Worm (Caenorhabditis elegans): ENCODE data around the gene sra-6.

sra-6 gene

DNA sequence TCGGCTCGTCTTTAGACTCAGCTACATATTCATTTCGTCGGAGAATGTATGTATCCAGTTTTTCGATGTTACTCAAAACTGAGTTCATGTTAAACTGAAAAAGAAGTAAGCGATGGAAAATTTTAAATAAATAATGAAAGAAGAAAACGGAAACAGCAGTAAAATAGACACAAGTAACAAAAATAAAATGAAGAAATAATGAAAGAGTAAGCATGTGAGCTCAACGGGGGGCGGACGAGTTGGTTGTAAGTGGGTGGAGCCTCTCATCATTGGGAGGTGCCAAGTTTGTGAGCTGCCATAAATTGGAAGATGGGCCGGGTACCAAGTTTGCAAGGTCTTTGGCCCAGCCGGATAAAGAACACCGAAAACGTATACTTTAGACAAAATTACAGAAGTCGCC, 32.8 kb upstream of the sra-6 start, which contains the start of gene wee-1.1:
Gene wee-1.1, minus strand, starts transcription at position 101 of the 400 bp plus-strand sequence.
- TF ChIP-seq ama-1 (optimal IDR thresholded peaks at IDR 0.05), result no peak
- no peak for TF ChIP-seq nhr-237 (tag; optimal IDR thresholded peaks at IDR 0.05)
- no peak for TF ChIP-seq blmp-1 (tag; optimal IDR thresholded peaks at IDR 0.05; ENCODE audit: insufficient read depth)
- TF ChIP-seq elt-1 (tag; optimal IDR thresholded peaks at IDR 0.05), result no peak
- TF ChIP-seq sma-3 (GFP tag; optimal IDR thresholded peaks at IDR 0.05), result no peak
- no peak for TF ChIP-seq nhr-23 (tag; optimal IDR thresholded peaks at IDR 0.05)
- no peak for TF ChIP-seq egl-27 (tag; optimal IDR thresholded peaks at IDR 0.05)
- no peak for TF ChIP-seq crh-2 (tag; optimal IDR thresholded peaks at IDR 0.05)
- no peak for TF ChIP-seq nhr-10 (tag; optimal IDR thresholded peaks at IDR 0.05)

DNA sequence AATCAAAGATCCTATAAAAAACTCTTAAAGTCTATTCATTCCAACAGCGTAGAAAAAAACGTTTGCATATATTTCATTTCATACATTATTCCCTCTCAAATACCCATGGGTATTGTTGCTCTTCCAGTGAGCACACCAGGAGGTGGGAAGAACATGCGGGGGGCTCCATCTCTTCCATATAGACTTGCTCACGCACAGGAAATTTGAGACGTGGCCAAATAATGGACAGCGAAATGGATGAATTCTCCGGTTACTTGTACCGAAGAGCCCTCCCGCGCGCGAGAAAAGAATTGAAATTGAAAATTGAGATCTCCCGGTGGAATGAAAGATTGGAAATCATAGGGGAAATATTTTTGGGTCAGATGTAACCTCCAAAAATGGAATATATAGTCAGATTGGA, 27.0 kb upstream of the sra-6 start:
- TF ChIP-seq mab-5 (tag; optimal IDR thresholded peaks at IDR 0.05), result no peak
- peak; percentile 6 for TF ChIP-seq F13H6.1 (tag; optimal IDR thresholded peaks at IDR 0.05)

DNA sequence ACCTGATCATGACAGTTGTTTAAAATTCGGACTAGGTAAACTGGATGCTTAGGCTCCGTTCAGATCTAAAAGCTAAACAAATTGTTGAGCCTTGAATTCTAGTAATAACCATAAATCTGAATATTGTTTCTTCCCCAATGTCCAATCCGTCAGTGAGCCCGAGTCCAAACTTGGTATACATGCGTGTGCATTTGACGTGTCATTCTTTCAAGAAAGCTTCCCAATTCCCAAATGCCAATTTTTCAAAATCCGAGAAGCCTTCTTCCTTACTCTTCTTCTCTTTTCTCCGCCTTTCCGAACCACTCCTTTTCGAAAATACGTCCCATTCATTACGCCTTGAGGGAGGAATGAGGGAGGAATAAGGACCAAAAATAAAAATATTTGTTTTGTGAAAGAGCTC, 26.1 kb upstream of the sra-6 start:
- TF ChIP-seq crh-2 (tag; optimal IDR thresholded peaks at IDR 0.05) (peak; percentile 14), lin-13 (GFP tag; optimal IDR thresholded peaks at IDR 0.05) (no peak), nhr-21 (tag; optimal IDR thresholded peaks at IDR 0.05) (no peak), elt-3 (tag; optimal IDR thresholded peaks at IDR 0.05) (no peak), aly-2 (tag; optimal IDR thresholded peaks at IDR 0.05) (no peak), ama-1 (optimal IDR thresholded peaks at IDR 0.05) (no peak), unc-39 (tag; optimal IDR thresholded peaks at IDR 0.05) (no peak), dmd-4 (tag; optimal IDR thresholded peaks at IDR 0.05) (no peak), ceh-82 (tag; optimal IDR thresholded peaks at IDR 0.05) (no peak), mab-5 (tag; optimal IDR thresholded peaks at IDR 0.05) (peak; percentile 74), nhr-12 (tag; optimal IDR thresholded peaks at IDR 0.05) (no peak), blmp-1 (tag; optimal IDR thresholded peaks at IDR 0.05; ENCODE audit: insufficient read depth) (no peak)

DNA sequence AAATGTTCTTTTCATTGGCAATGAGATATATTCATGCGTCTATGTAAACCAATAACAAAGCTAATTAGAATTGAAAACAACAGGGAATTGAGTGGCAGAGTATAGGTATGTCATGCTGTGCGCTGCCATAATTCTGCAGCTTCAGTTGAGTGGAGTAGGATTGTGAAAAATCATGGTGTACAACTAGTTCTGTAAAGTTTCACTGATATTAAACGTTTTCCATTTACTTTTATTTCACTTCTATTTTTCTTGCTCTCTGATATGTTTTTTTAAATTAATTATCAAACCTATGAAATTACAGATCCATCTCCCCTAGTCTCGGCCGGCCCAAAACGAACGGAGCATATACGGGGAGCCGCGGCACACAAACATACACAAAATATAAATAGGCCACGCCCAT, 25.1 kb upstream of the sra-6 start, which contains the start of gene exc-7:
Gene exc-7, plus strand, starts transcription at position 301 of the 400 bp plus-strand sequence.
- TF ChIP-seq mdl-1 (tag; optimal IDR thresholded peaks at IDR 0.05), result no peak
- TF ChIP-seq nhr-12 (tag; optimal IDR thresholded peaks at IDR 0.05), result no peak
- TF ChIP-seq unc-39 (tag; optimal IDR thresholded peaks at IDR 0.05), result no peak
- no peak for TF ChIP-seq elt-1 (tag; optimal IDR thresholded peaks at IDR 0.05)
- TF ChIP-seq nhr-25 (tag; optimal IDR thresholded peaks at IDR 0.05), result no peak

DNA sequence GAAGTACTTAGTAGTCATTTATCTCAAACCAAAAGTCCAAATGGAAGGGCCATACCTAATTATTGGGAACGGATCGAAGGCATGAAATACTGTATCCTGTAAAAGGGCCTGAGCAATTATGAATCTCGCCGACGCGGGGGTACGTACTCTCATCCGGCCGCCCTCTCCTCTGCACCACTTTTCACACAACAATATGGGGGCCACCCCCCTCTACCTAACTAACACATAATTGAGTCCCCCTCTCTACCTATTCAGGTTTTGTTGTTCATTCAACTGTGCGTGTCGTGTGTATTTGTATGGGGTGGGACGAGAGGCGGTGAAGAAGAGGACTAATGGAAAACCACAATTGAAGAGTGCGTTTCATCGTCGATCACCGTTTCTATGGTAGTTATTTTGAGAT, 23.8 kb upstream of the sra-6 start:
- TF ChIP-seq nhr-129 (tag; optimal IDR thresholded peaks at IDR 0.05) (peak; percentile 8), sma-3 (GFP tag; optimal IDR thresholded peaks at IDR 0.05) (no peak), Y55F3AM.14 (GFP tag; optimal IDR thresholded peaks at IDR 0.05) (no peak)

DNA sequence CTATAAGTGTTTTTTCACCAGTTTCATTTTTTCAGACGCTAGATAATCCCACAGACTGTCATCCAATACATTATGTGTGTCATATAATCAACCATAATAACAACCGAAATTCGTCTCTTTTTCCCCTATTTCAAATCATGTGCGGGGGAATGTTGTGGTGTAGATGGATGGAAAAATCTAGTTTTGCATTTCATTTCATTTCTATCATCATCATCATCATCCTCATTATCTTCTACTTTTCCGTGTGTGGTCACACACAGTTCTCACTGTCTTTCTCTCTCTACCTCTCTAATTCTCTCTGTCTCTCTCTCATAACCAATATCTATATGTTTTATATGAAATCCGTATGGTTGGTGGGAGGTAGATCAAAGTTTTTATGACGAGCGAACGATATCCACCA, 22.8 kb upstream of the sra-6 start:
- TF ChIP-seq nhr-21 (tag; optimal IDR thresholded peaks at IDR 0.05), result peak; percentile 31
- no peak for TF ChIP-seq Y55F3AM.14 (GFP tag; optimal IDR thresholded peaks at IDR 0.05)
- TF ChIP-seq lin-39 (tag; optimal IDR thresholded peaks at IDR 0.05), result no peak
- TF ChIP-seq sma-3 (GFP tag; optimal IDR thresholded peaks at IDR 0.05), result no peak
- no peak for TF ChIP-seq nhr-11 (tag; optimal IDR thresholded peaks at IDR 0.05)
- TF ChIP-seq nhr-129 (tag; optimal IDR thresholded peaks at IDR 0.05), result peak; percentile 17
- TF ChIP-seq nhr-25 (tag; optimal IDR thresholded peaks at IDR 0.05), result peak; percentile 4
- TF ChIP-seq alr-1 (tag; optimal IDR thresholded peaks at IDR 0.05), result no peak
- TF ChIP-seq skn-1 (tag; optimal IDR thresholded peaks at IDR 0.05), result no peak
- TF ChIP-seq elt-3 (tag; optimal IDR thresholded peaks at IDR 0.05), result no peak

DNA sequence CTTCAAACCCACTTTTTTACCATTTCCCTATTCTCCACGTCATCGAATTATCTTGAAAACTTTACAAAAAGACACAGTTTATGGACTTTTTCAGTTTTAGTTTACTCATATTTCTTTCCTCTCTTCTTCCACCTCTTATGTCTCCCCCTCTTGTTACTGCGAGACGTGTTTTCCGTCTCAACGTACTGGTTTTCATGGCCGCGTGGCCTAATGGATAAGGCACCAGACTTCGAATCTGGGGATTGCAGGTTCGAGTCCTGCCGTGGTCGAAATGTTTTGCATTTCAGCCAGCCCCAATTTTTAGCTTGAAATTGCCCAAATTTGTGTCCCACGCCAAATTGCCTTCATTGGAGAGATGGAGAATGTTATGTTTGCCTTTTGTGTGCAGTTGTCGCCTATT, 15.4 kb upstream of the sra-6 start:
- peak; percentile 18 for TF ChIP-seq nhr-21 (tag; optimal IDR thresholded peaks at IDR 0.05)
- no peak for TF ChIP-seq alr-1 (tag; optimal IDR thresholded peaks at IDR 0.05)
- TF ChIP-seq fos-1 (tag; optimal IDR thresholded peaks at IDR 0.05), result peak; percentile 22
- no peak for TF ChIP-seq ZK546.5 (tag; optimal IDR thresholded peaks at IDR 0.05)
- TF ChIP-seq egl-27 (tag; optimal IDR thresholded peaks at IDR 0.05), result peak; percentile 51
- TF ChIP-seq zag-1 (tag; optimal IDR thresholded peaks at IDR 0.05), result peak; percentile 10
- TF ChIP-seq F13H6.1 (tag; optimal IDR thresholded peaks at IDR 0.05), result peak; percentile 22
- no peak for TF ChIP-seq ztf-4 (tag; optimal IDR thresholded peaks at IDR 0.05)
- no peak for TF ChIP-seq dmd-4 (tag; optimal IDR thresholded peaks at IDR 0.05)
- TF ChIP-seq lin-11 (tag; optimal IDR thresholded peaks at IDR 0.05), result peak; percentile 25
- TF ChIP-seq nhr-25 (tag; optimal IDR thresholded peaks at IDR 0.05), result peak; percentile 58
- no peak for TF ChIP-seq ceh-16 (tag; optimal IDR thresholded peaks at IDR 0.05)
- no peak for TF ChIP-seq nhr-23 (tag; optimal IDR thresholded peaks at IDR 0.05)
- no peak for TF ChIP-seq R02D3.7 (tag; optimal IDR thresholded peaks at IDR 0.05)
- TF ChIP-seq nhr-77 (tag; optimal IDR thresholded peaks at IDR 0.05), result no peak
- TF ChIP-seq ztf-11 (tag; optimal IDR thresholded peaks at IDR 0.05), result no peak
- no peak for TF ChIP-seq sem-4 (tag; optimal IDR thresholded peaks at IDR 0.05)
- TF ChIP-seq lsy-2 (tag; optimal IDR thresholded peaks at IDR 0.05), result peak; percentile 40 to 44
- TF ChIP-seq blmp-1 (tag; optimal IDR thresholded peaks at IDR 0.05; ENCODE audit: insufficient read depth), result no peak
- TF ChIP-seq mab-5 (tag; optimal IDR thresholded peaks at IDR 0.05), result no peak
- peak; percentile 17 for TF ChIP-seq lin-13 (GFP tag; optimal IDR thresholded peaks at IDR 0.05)
- no peak for TF ChIP-seq Y55F3AM.14 (GFP tag; optimal IDR thresholded peaks at IDR 0.05)
- no peak for TF ChIP-seq C34F6.9 (tag; optimal IDR thresholded peaks at IDR 0.05)
- TF ChIP-seq nhr-12 (tag; optimal IDR thresholded peaks at IDR 0.05), result no peak
- no peak for TF ChIP-seq elt-3 (tag; optimal IDR thresholded peaks at IDR 0.05)

Data from whole organism, L2 larva.